Fruit fly (Drosophila melanogaster) whole organism, embryonic: ENCODE results near the gene CG14830.
A peak's percentile ranks its signal among the peaks of the same experiment; 100 is the strongest.

Experiments
- Abd-B ChIP-seq: fragments of 200-800 bp; sonication (Bioruptor generic); optimal IDR thresholded peaks from 2 replicates; lab custom pipeline; 2018; ENCODE audit warnings: missing biosample characterization, mild to moderate bottlenecking, missing genetic modification characterization, moderate library complexity
- Bdp1 ChIP-seq: fragments of 200-800 bp; sonication (Bioruptor generic); optimal IDR thresholded peaks from 3 replicates; lab custom pipeline; 2016; ENCODE audit warnings: missing biosample characterization, missing genetic modification characterization
- Blimp-1 ChIP-seq: fragments of 200-800 bp; sonication (Bioruptor generic); optimal IDR thresholded peaks from 3 replicates; lab custom pipeline; 2018; ENCODE audit warnings: missing biosample characterization, missing genetic modification characterization, mild to moderate bottlenecking, moderate library complexity, missing genetic modification reagents
- BtbVII ChIP-seq: fragments of 200-800 bp; sonication (Bioruptor generic); optimal IDR thresholded peaks from 3 replicates; lab custom pipeline; 2017; ENCODE audit warnings: missing biosample characterization, mild to moderate bottlenecking, missing genetic modification characterization
- CG10431 ChIP-seq: fragments of 200-800 bp; sonication (Bioruptor generic); optimal IDR thresholded peaks from 3 replicates; lab custom pipeline; 2018; ENCODE audit warnings: missing biosample characterization, mild to moderate bottlenecking, missing genetic modification characterization
- CG10979 ChIP-seq: fragments of 200-800 bp; sonication (Bioruptor generic); optimal IDR thresholded peaks from 2 replicates; lab custom pipeline; 2018; ENCODE audit warnings: missing biosample characterization, mild to moderate bottlenecking, missing genetic modification characterization, moderate library complexity
- CG11085 ChIP-seq: fragments of 200-800 bp; sonication (Bioruptor generic); IDR thresholded peaks from 2 replicates; pipeline ENCODE4 v1.3.6; 2022; ENCODE audit warnings: missing biosample characterization, missing genetic modification characterization
- CG11696 ChIP-seq: fragments of 200-800 bp; sonication (Bioruptor generic); IDR thresholded peaks from 2 replicates; pipeline ENCODE4 v1.3.6; 2022; ENCODE audit warnings: missing biosample characterization, missing genetic modification characterization
- CG12104 ChIP-seq: fragments of 200-800 bp; sonication (Bioruptor generic); optimal IDR thresholded peaks from 3 replicates; lab custom pipeline; 2016; ENCODE audit warnings: missing biosample characterization, missing genetic modification characterization
- CG12236 ChIP-seq: fragments of 200-800 bp; sonication (Bioruptor generic); optimal IDR thresholded peaks from 2 replicates; lab custom pipeline; 2016; ENCODE audit warnings: missing biosample characterization, missing genetic modification characterization
- CG12769 ChIP-seq: fragments of 200-800 bp; sonication (Bioruptor generic); optimal IDR thresholded peaks from 2 replicates; lab custom pipeline; 2019; ENCODE audit warnings: missing biosample characterization, mild to moderate bottlenecking, missing genetic modification characterization, moderate library complexity
- CG14441 ChIP-seq: fragments of 200-800 bp; sonication (Bioruptor generic); IDR thresholded peaks from 2 replicates; pipeline ENCODE4 v1.3.6; 2022; ENCODE audit warnings: missing biosample characterization, missing genetic modification characterization
- CG15479 ChIP-seq: fragments of 200-800 bp; sonication (Bioruptor generic); optimal IDR thresholded peaks from 3 replicates; lab custom pipeline; 2019; ENCODE audit warnings: missing biosample characterization, mild to moderate bottlenecking, missing genetic modification characterization, moderate library complexity
- CG17612 ChIP-seq: fragments of 200-800 bp; sonication (Bioruptor generic); IDR thresholded peaks from 2 replicates; pipeline ENCODE4 v1.3.6; 2022; ENCODE audit warnings: missing biosample characterization, missing genetic modification characterization
- CG1792 ChIP-seq: fragments of 200-800 bp; sonication (Bioruptor generic); optimal IDR thresholded peaks from 2 replicates; lab custom pipeline; 2016; ENCODE audit warnings: missing biosample characterization, missing genetic modification characterization
- CG1832 ChIP-seq: fragments of 200-800 bp; sonication (Bioruptor generic); optimal IDR thresholded peaks from 2 replicates; lab custom pipeline; 2017; ENCODE audit warnings: missing biosample characterization, mild to moderate bottlenecking, missing genetic modification characterization, inconsistent platforms
- CG2678 ChIP-seq: fragments of 200-800 bp; sonication (Bioruptor generic); optimal IDR thresholded peaks from 3 replicates; lab custom pipeline; 2019; ENCODE audit warnings: missing biosample characterization, mild to moderate bottlenecking, missing genetic modification characterization, moderate library complexity
- CG30431 ChIP-seq: fragments of 200-800 bp; sonication (Bioruptor generic); optimal IDR thresholded peaks from 2 replicates; lab custom pipeline; 2017; ENCODE audit warnings: missing biosample characterization, missing genetic modification characterization
- CG32772 ChIP-seq: fragments of 200-800 bp; sonication (Bioruptor generic); IDR thresholded peaks from 2 replicates; pipeline ENCODE4 v1.3.6; 2022; ENCODE audit warnings: missing biosample characterization, missing genetic modification characterization
- CG3838 ChIP-seq: fragments of 200-800 bp; sonication (Bioruptor generic); optimal IDR thresholded peaks from 3 replicates; lab custom pipeline; 2016; ENCODE audit warnings: missing biosample characterization, missing genetic modification characterization
- CG4404 ChIP-seq: fragments of 200-800 bp; sonication (Bioruptor generic); IDR thresholded peaks from 2 replicates; pipeline ENCODE4 v1.3.6; 2022; ENCODE audit warnings: missing biosample characterization, missing genetic modification characterization
- CG4617 ChIP-seq: fragments of 200-800 bp; sonication (Bioruptor generic); optimal IDR thresholded peaks from 3 replicates; lab custom pipeline; 2016; ENCODE audit warnings: missing biosample characterization, missing genetic modification characterization, borderline replicate concordance
- CG7963 ChIP-seq: fragments of 200-800 bp; sonication (Bioruptor generic); IDR thresholded peaks from 3 replicates; pipeline ENCODE4 v1.3.6; 2022; ENCODE audit warnings: missing biosample characterization, missing genetic modification characterization; ENCODE audit not compliant: partially characterized antibody
- CG8089 ChIP-seq: fragments of 200-800 bp; sonication (Bioruptor generic); optimal IDR thresholded peaks from 3 replicates; lab custom pipeline; 2016; ENCODE audit warnings: missing biosample characterization, missing genetic modification characterization
- CG9727 ChIP-seq: fragments of 200-800 bp; sonication (Bioruptor generic); optimal IDR thresholded peaks from 3 replicates; lab custom pipeline; 2017; ENCODE audit warnings: missing biosample characterization, mild to moderate bottlenecking, missing genetic modification characterization
- D ChIP-seq, 2 experiments: fragments of 200-800 bp in 1 of 2; fragments of >200 bp in 1 of 2; sonication (Bioruptor generic) in 1 of 2; optimal IDR thresholded peaks; 2 replicates in 1 of 2; 3 replicates in 1 of 2; lab custom pipeline; 2017; ENCODE audit warnings: mild to moderate bottlenecking in 1 of 2, missing biosample characterization in 1 of 2, missing genetic modification characterization in 1 of 2, missing genetic modification reagents in 1 of 2
- Dip2 ChIP-seq: fragments of 200-800 bp; sonication (Bioruptor generic); IDR thresholded peaks from 2 replicates; pipeline ENCODE4 v1.3.6; 2022; ENCODE audit warnings: missing biosample characterization, missing genetic modification characterization
- Dll ChIP-seq: fragments of 200-800 bp; sonication (Bioruptor generic); IDR thresholded peaks from 4 replicates; pipeline ENCODE4 v1.3.6; 2022; ENCODE audit warnings: missing biosample characterization, missing genetic modification characterization; ENCODE audit not compliant: partially characterized antibody
- Ets65A ChIP-seq: fragments of 200-800 bp; sonication (Bioruptor generic); peaks from one replicate; lab custom pipeline; 2016; ENCODE audit warnings: missing biosample characterization, missing genetic modification characterization
- H15 ChIP-seq: fragments of 200-800 bp; sonication (Bioruptor generic); IDR thresholded peaks from 3 replicates; pipeline ENCODE4 v1.3.6; 2022; ENCODE audit warnings: missing biosample characterization, missing genetic modification characterization
- HHEX ChIP-seq: fragments of 200-800 bp; sonication (Bioruptor generic); optimal IDR thresholded peaks from 3 replicates; lab custom pipeline; 2017; ENCODE audit warnings: missing biosample characterization, mild to moderate bottlenecking, missing genetic modification characterization, missing genetic modification reagents
- Hr78 ChIP-seq, 2 experiments: fragments of 200-800 bp in 1 of 2; fragments of >200 bp in 1 of 2; sonication (Bioruptor generic) in 1 of 2; optimal IDR thresholded peaks; 2 replicates each; lab custom pipeline; 2017 to 2019; ENCODE audit warnings: missing biosample characterization in 2 of 2, missing genetic modification characterization in 2 of 2, mild to moderate bottlenecking in 1 of 2, moderate library complexity in 1 of 2
- Lhr ChIP-seq: fragments of 200-800 bp; sonication (Bioruptor generic); optimal IDR thresholded peaks from 3 replicates; lab custom pipeline; 2017; ENCODE audit warnings: mild to moderate bottlenecking, missing biosample characterization, missing genetic modification reagents, missing genetic modification characterization
- Pdp1 ChIP-seq, 2 experiments: fragments of 200-800 bp; sonication (Bioruptor generic); optimal IDR thresholded peaks; 3 replicates each; lab custom pipeline; 2016; ENCODE audit warnings: missing biosample characterization in 2 of 2, missing genetic modification characterization in 2 of 2, mild to moderate bottlenecking in 1 of 2, moderate library complexity in 1 of 2
- btn ChIP-seq: fragments of 200-800 bp; sonication (Bioruptor generic); optimal IDR thresholded peaks from 2 replicates; lab custom pipeline; 2016; ENCODE audit warnings: missing biosample characterization, missing genetic modification characterization
- croc ChIP-seq: fragments of 200-800 bp; sonication (Bioruptor generic); conservative IDR thresholded peaks from 3 replicates; pipeline ENCODE4 v1.3.6; 2022; ENCODE audit warnings: missing biosample characterization, missing genetic modification characterization
- crp ChIP-seq, 2 experiments: fragments of 200-800 bp; sonication (Bioruptor generic); optimal IDR thresholded peaks; 2 replicates in 1 of 2; 3 replicates in 1 of 2; lab custom pipeline; 2017; ENCODE audit warnings: missing biosample characterization in 2 of 2, missing genetic modification characterization in 2 of 2, mild to moderate bottlenecking in 1 of 2, moderate library complexity in 1 of 2
- da ChIP-seq: fragments of 200-800 bp; sonication (Bioruptor generic); optimal IDR thresholded peaks from 2 replicates; lab custom pipeline; 2016; ENCODE audit warnings: missing biosample characterization, missing genetic modification characterization
- exex ChIP-seq: fragments of 200-800 bp; sonication (Bioruptor generic); optimal IDR thresholded peaks from 4 replicates; lab custom pipeline; 2018; ENCODE audit warnings: missing biosample characterization, mild to moderate bottlenecking, missing genetic modification characterization, moderate library complexity
- hbn ChIP-seq: fragments of 200-800 bp; sonication (Bioruptor generic); IDR thresholded peaks from 2 replicates; pipeline ENCODE4 v1.3.6; 2022; ENCODE audit warnings: missing biosample characterization, missing genetic modification characterization; ENCODE audit not compliant: partially characterized antibody
- knrl ChIP-seq: fragments of 200-800 bp; sonication (Bioruptor generic); IDR thresholded peaks from 3 replicates; pipeline ENCODE4 v1.3.6; 2022; ENCODE audit warnings: missing biosample characterization, missing genetic modification characterization; ENCODE audit not compliant: partially characterized antibody
- nerfin-1 ChIP-seq: fragments of 200-800 bp; sonication (Bioruptor generic); optimal IDR thresholded peaks from 3 replicates; lab custom pipeline; 2019; ENCODE audit warnings: missing biosample characterization, mild to moderate bottlenecking, missing genetic modification characterization, moderate library complexity
- otp ChIP-seq: fragments of 200-800 bp; sonication (Bioruptor generic); IDR thresholded peaks from 3 replicates; pipeline ENCODE4, ENCODE4 v1.3.6; 2022; ENCODE audit warnings: missing biosample characterization, missing genetic modification characterization
- pfk ChIP-seq: fragments of 200-800 bp; sonication (Bioruptor generic); optimal IDR thresholded peaks from 2 replicates; lab custom pipeline; 2018; ENCODE audit warnings: missing biosample characterization, mild to moderate bottlenecking, missing genetic modification characterization, moderate library complexity
- pho ChIP-seq: fragments of 200-800 bp; sonication (Bioruptor generic); optimal IDR thresholded peaks from 2 replicates; lab custom pipeline; 2016; ENCODE audit warnings: missing biosample characterization, missing genetic modification characterization
- twi ChIP-seq: fragments of 200-800 bp; optimal IDR thresholded peaks from 2 replicates; lab custom pipeline; 2019; ENCODE audit warnings: missing biosample characterization, mild to moderate bottlenecking, missing genetic modification characterization, moderate library complexity
- unc-4 ChIP-seq: fragments of 200-800 bp; sonication (Bioruptor generic); IDR thresholded peaks from 2 replicates; pipeline ENCODE4 v1.3.6; 2022; ENCODE audit warnings: missing biosample characterization, missing genetic modification characterization; ENCODE audit not compliant: partially characterized antibody

The CG14830 gene

DNA sequence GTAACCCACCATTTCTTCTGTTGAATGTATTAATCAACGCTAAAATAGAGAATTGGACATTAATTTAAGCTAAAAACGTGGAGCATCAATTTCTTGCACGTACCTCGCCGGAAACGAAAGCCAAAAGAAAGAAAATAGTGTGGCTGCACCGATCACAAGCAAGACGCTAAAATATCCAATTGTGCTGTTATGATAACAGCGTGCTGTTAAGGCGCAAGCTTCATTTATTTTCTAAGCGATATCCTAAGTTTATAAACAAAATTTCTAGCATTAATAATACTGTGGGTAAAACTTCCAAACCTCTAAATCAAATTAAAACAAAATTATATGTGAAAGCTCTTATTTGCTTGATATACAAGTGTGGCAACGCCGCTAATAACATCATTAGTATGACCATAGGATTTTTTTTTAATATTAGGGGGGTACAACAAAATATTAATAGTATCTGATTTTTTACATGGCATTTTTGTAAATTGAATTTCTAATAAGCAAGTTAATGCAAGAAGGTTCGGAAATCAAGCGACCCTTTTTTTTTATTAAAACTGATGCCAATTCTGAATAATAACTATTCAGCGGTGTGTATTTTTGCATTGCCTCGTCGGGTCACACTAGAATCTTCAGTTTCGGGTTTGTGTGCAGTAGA, 22.4 kb downstream of the CG14830 start, which contains the start of the genes RpL18 and Neos (continued):
- no peak for TF ChIP-seq CG11085 (GFP tag; lab: Robert Waterston, UW)
- TF ChIP-seq CG15479 (GFP tag; lab: Kevin White, UChicago) = peak; percentile 11
- TF ChIP-seq CG4404 (GFP tag; lab: Robert Waterston, UW) = peak; percentile 55
- TF ChIP-seq CG12236 = peak; percentile 70
- peak; percentile 41 for TF ChIP-seq CG4617 (GFP tag; lab: Kevin White, UChicago)
- peak; percentile 59 for TF ChIP-seq CG14441
- peak; percentile 74 for TF ChIP-seq pho (GFP tag; lab: Kevin White, UChicago)
- TF ChIP-seq BtbVII (GFP tag; lab: Kevin White, UChicago) = peak; percentile 81
- peak; percentile 43 for TF ChIP-seq CG10979 (tag; lab: Kevin White, UChicago)
- TF ChIP-seq otp (GFP tag; lab: Robert Waterston, UW) = peak; percentile 70; the same call in 1 of the 3 replicates
- TF ChIP-seq CG8089 (GFP tag; lab: Kevin White, UChicago) = peak; percentile 63
- TF ChIP-seq unc-4 (GFP tag; lab: Robert Waterston, UW) = no peak
- no peak for TF ChIP-seq croc (GFP tag; lab: Robert Waterston, UW)
- TF ChIP-seq D (optimal IDR thresholded peaks at IDR 0.05; lab: Kevin White, UChicago) = no peak
- peak; percentile 41 for TF ChIP-seq D (GFP tag; optimal IDR thresholded peaks at IDR 0.05; lab: Kevin White, UChicago)
- TF ChIP-seq HHEX = peak; percentile 81
- TF ChIP-seq CG12769 (tag; lab: Kevin White, UChicago) = no peak
- TF ChIP-seq CG7963 (GFP tag; lab: Robert Waterston, UW) = no peak
- peak; percentile 90 for TF ChIP-seq CG9727 (GFP tag; lab: Kevin White, UChicago)
- TF ChIP-seq H15 (GFP tag; lab: Robert Waterston, UW) = 0 out of 3 replicates have a peak, but pooled peaks have one; percentile 41
- no peak for TF ChIP-seq exex (tag; lab: Kevin White, UChicago)
- TF ChIP-seq knrl (GFP tag; lab: Robert Waterston, UW) = no peak
- TF ChIP-seq Abd-B (GFP tag; lab: Kevin White, UChicago) = peak; percentile 72
- peak in 1 of 2 experiments; percentile 31 for TF ChIP-seq crp (GFP tag; optimal IDR thresholded peaks at IDR 0.05; lab: Kevin White, UChicago)
- TF ChIP-seq CG17612 (GFP tag; lab: Robert Waterston, UW) = no peak
- TF ChIP-seq hbn (GFP tag; lab: Robert Waterston, UW) = no peak
- TF ChIP-seq CG3838 = peak; percentile 61
- peak; percentile 31 for TF ChIP-seq CG1792 (GFP tag; lab: Kevin White, UChicago)
- no peak for TF ChIP-seq da
- peak; percentile 53 to 57 for TF ChIP-seq Pdp1 (GFP tag; optimal IDR thresholded peaks at IDR 0.05; lab: Kevin White, UChicago)
- peak; percentile 76 for TF ChIP-seq CG12104 (GFP tag; lab: Kevin White, UChicago)
- peak; percentile 1 for TF ChIP-seq CG30431 (GFP tag; lab: Kevin White, UChicago)
- peak; percentile 94 for TF ChIP-seq Ets65A
- no peak for TF ChIP-seq Dip2 (GFP tag; lab: Robert Waterston, UW)
- TF ChIP-seq Lhr (GFP tag; lab: Kevin White, UChicago) = peak; percentile 76
- TF ChIP-seq pfk (GFP tag; lab: Kevin White, UChicago) = peak; percentile 75
- peak; percentile 46 for TF ChIP-seq Blimp-1 (GFP tag; lab: Kevin White, UChicago)
- peak; percentile 57 for TF ChIP-seq nerfin-1 (tag; lab: Kevin White, UChicago)
- no peak for TF ChIP-seq CG1832 (GFP tag; lab: Kevin White, UChicago)
- no peak for TF ChIP-seq CG32772 (GFP tag; lab: Robert Waterston, UW)
- peak; percentile 10 for TF ChIP-seq CG11696
- TF ChIP-seq CG2678 (tag; lab: Kevin White, UChicago) = peak; percentile 67
- TF ChIP-seq Dll (GFP tag; lab: Robert Waterston, UW) = 0 out of 4 replicates have a peak, but pooled peaks have one; percentile 41
- TF ChIP-seq Bdp1 (GFP tag; lab: Kevin White, UChicago) = peak; percentile 66
- peak; percentile 42 for TF ChIP-seq twi (tag; lab: Kevin White, UChicago)
- no peak for TF ChIP-seq Hr78 (GFP tag; optimal IDR thresholded peaks at IDR 0.05; lab: Kevin White, UChicago)
- TF ChIP-seq btn (GFP tag; lab: Kevin White, UChicago) = peak; percentile 48
- TF ChIP-seq CG10431 (GFP tag; lab: Kevin White, UChicago) = peak; percentile 80
